Worm (Caenorhabditis elegans) whole organism, early embryonic: ENCODE results near the gene T03F6.10.

Experiments used
- B0310.2 ChIP-seq: sonication (generic microtip); optimal IDR thresholded peaks from 2 replicates; lab custom pipeline; 2016; ENCODE audit warnings: mild to moderate bottlenecking, missing genetic modification characterization, missing compliant biosample characterization
- F13C5.2 ChIP-seq: sonication (generic microtip); optimal IDR thresholded peaks from 2 replicates; lab custom pipeline; 2017; ENCODE audit warnings: mild to moderate bottlenecking, missing genetic modification characterization, inconsistent platforms, missing compliant biosample characterization
- aly-1 ChIP-seq: sonication (generic microtip); optimal IDR thresholded peaks from 2 replicates; lab custom pipeline; 2016; ENCODE audit warnings: missing genetic modification characterization, missing compliant biosample characterization
- ama-1 ChIP-seq: fragments of 150-350 bp; optimal IDR thresholded peaks from 2 replicates; lab custom pipeline; 2014
- ceh-13 ChIP-seq: fragments of 200-800 bp; sonication (Bioruptor generic); optimal IDR thresholded peaks from 2 replicates; lab custom pipeline; 2018; ENCODE audit warnings: mild to moderate bottlenecking, missing genetic modification characterization, missing compliant biosample characterization
- ceh-36 ChIP-seq: sonication (generic microtip); optimal IDR thresholded peaks from 2 replicates; lab custom pipeline; 2016; ENCODE audit warnings: missing genetic modification characterization, inconsistent platforms, missing compliant biosample characterization
- ets-7 ChIP-seq: sonication (generic microtip); optimal IDR thresholded peaks from 2 replicates; lab custom pipeline; 2016; ENCODE audit warnings: missing genotype, missing genetic modification characterization, missing compliant biosample characterization
- flt-1 ChIP-seq: fragments of 200-800 bp; sonication (Bioruptor generic); IDR thresholded peaks from 2 replicates; pipeline ENCODE4 v1.3.6; 2022; ENCODE audit warnings: missing genetic modification characterization, missing compliant biosample characterization
- hmbx-1 ChIP-seq: sonication (generic microtip); optimal IDR thresholded peaks from 2 replicates; lab custom pipeline; 2016; ENCODE audit warnings: mild to moderate bottlenecking, missing genetic modification characterization, missing compliant biosample characterization
- hmg-4 ChIP-seq: fragments of 200-800 bp; sonication (Bioruptor generic); optimal IDR thresholded peaks from 2 replicates; lab custom pipeline; 2018; ENCODE audit warnings: mild to moderate bottlenecking, missing genetic modification characterization, missing compliant biosample characterization
- hnd-1 ChIP-seq: sonication (generic microtip); optimal IDR thresholded peaks from 2 replicates; lab custom pipeline; 2016; ENCODE audit warnings: missing genetic modification characterization, missing compliant biosample characterization
- pes-1 ChIP-seq: fragments of 200-800 bp; sonication (Bioruptor generic); IDR thresholded peaks from 2 replicates; pipeline ENCODE4 v1.3.6; 2022; ENCODE audit warnings: missing genetic modification reagents, missing genetic modification characterization, missing compliant biosample characterization
- scrt-1 ChIP-seq: fragments of 200-800 bp; sonication (Bioruptor generic); IDR thresholded peaks from 2 replicates; pipeline ENCODE4 v1.3.6; 2022; ENCODE audit warnings: missing genetic modification characterization, missing compliant biosample characterization
- sea-1 ChIP-seq: fragments of 200-800 bp; sonication (Bioruptor generic); conservative IDR thresholded peaks from 2 replicates; pipeline ENCODE4 v1.3.6; 2022; ENCODE audit warnings: missing genetic modification characterization, missing compliant biosample characterization
- tbx-11 ChIP-seq: fragments of 200-800 bp; sonication (Bioruptor generic); IDR thresholded peaks from 2 replicates; pipeline ENCODE4 v1.3.6; 2022; ENCODE audit warnings: missing genetic modification characterization, missing compliant biosample characterization
- tbx-37 ChIP-seq: fragments of 200-800 bp; sonication (Bioruptor generic); conservative IDR thresholded peaks from 2 replicates; pipeline ENCODE4 v1.3.6; 2022; ENCODE audit warnings: missing genetic modification reagents, missing genetic modification characterization, missing compliant biosample characterization
- tra-4 ChIP-seq: sonication (generic microtip); optimal IDR thresholded peaks from 2 replicates; lab custom pipeline; 2017; ENCODE audit warnings: missing genetic modification characterization, missing compliant biosample characterization

The T03F6.10 gene

DNA sequence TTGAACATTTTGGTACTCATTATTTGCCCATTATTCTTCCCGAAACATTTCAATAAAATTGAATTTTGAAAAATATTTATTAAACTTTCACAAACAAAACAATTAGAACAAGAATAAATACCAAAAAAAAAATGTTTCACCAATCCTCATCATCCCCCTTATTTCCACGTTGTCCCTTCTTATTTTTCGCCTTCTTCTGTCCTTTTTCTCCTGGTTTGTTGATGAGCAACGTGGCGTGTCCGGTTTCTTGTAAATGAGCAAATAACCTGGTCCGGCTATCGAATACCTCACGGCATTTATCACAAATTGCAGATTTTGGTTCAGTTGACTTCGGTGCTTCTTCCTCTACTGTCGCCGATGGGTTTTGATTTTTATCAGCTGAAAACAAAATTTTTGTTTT is 12.6 kb upstream of the T03F6.10 start:
- TF ChIP-seq sea-1 (GFP tag; lab: Robert Waterston, UW) (no peak), ceh-36 (tag; lab: Kevin White, UChicago) (no peak), hnd-1 (no peak), aly-1 (tag; lab: Kevin White, UChicago) (no peak)

DNA sequence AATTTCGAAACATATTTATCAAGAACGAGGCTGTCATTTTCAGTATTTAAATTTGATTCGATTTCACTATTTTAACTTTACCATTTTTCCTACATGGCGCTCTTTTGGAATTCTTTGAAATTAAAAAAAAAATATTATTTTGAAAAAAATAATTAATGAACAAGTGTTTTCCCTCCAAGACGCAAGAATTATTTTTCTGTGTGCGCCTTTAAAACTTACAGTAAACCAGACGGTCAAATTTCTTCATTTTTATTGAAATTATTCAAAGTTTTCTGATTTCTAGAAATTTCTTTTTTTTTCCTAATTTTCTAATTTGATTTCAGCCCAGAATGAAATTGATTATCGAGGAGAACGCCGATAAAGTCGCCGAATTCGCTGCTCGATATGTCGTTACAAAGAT is 10.9 kb upstream of the T03F6.10 start, which contains the start of gene T03F6.3:
Gene T03F6.3, plus strand, starts transcription at position 318 of the 400 bp plus-strand sequence.
- TF ChIP-seq aly-1 (tag; lab: Kevin White, UChicago) (no peak), hmg-4 (no peak), ceh-13 (GFP tag; lab: Kevin White, UChicago) (no peak), sea-1 (GFP tag; lab: Robert Waterston, UW) (no peak), F13C5.2 (no peak), hnd-1 (no peak), flt-1 (no peak), scrt-1 (GFP tag; lab: Robert Waterston, UW) (no peak), tbx-11 (GFP tag; lab: Robert Waterston, UW) (no peak), hmbx-1 (tag; lab: Kevin White, UChicago) (no peak), ets-7 (tag; lab: Kevin White, UChicago) (no peak), ama-1 (lab: Kevin White, UChicago) (no peak), pes-1 (GFP tag; lab: Robert Waterston, UW) (no peak), ceh-36 (tag; lab: Kevin White, UChicago) (no peak), tbx-37 (GFP tag; lab: Robert Waterston, UW) (no peak), B0310.2 (no peak), tra-4 (no peak)

DNA sequence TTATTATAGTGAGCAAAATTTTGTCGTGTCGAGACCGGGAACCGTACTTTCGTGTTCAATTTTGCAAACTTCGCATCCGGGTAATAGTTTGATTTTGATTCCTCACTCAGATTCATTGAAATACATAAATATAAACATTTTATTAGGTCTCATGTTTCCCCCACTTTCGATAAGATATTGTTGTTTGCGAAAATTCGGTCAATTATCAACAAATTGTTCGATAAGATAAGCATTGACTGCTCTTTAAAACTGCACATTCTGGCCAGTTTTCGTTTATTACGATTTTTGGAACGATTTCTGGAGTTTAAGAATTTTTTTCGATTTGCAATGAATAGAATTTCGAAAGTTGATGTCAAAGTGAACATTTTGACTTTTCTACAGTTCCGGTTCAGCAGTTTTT is 10.5 kb upstream of the T03F6.10 start:
- TF ChIP-seq hnd-1 (no peak), B0310.2 (no peak), flt-1 (no peak), ceh-36 (tag; lab: Kevin White, UChicago) (no peak), ets-7 (tag; lab: Kevin White, UChicago) (no peak), hmg-4 (no peak), sea-1 (GFP tag; lab: Robert Waterston, UW) (no peak), hmbx-1 (tag; lab: Kevin White, UChicago) (no peak), tra-4 (no peak), tbx-37 (GFP tag; lab: Robert Waterston, UW) (no peak), ceh-13 (GFP tag; lab: Kevin White, UChicago) (no peak), aly-1 (tag; lab: Kevin White, UChicago) (no peak), F13C5.2 (no peak)

DNA sequence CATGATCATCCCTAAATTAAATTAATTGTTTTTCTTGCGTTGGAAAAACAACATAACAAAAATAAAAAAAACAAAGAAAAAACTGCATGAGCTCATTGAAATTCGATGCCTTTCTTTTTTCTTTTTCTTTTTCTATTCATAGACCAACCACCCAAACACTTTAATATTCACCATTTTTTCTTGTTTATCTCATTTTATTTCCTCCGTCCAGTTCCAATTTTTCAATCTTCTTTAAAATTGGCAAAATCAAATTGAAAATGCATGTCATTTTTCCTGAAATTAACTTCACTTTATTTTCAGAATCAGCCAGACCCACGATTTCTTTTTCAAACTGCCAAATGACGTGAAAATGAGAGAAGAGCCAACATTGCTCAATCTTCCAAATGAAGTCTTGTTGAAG is 7.7 kb upstream of the T03F6.10 start, which contains the start of gene T03F6.4:
Gene T03F6.4, plus strand, starts transcription at position 301 of the 400 bp plus-strand sequence.
- TF ChIP-seq sea-1 (GFP tag; lab: Robert Waterston, UW) (no peak), tra-4 (no peak), ceh-13 (GFP tag; lab: Kevin White, UChicago) (no peak), ama-1 (lab: Kevin White, UChicago) (no peak), scrt-1 (GFP tag; lab: Robert Waterston, UW) (no peak), pes-1 (GFP tag; lab: Robert Waterston, UW) (no peak), ceh-36 (tag; lab: Kevin White, UChicago) (no peak), tbx-11 (GFP tag; lab: Robert Waterston, UW) (no peak), hmg-4 (no peak), ets-7 (tag; lab: Kevin White, UChicago) (no peak)

DNA sequence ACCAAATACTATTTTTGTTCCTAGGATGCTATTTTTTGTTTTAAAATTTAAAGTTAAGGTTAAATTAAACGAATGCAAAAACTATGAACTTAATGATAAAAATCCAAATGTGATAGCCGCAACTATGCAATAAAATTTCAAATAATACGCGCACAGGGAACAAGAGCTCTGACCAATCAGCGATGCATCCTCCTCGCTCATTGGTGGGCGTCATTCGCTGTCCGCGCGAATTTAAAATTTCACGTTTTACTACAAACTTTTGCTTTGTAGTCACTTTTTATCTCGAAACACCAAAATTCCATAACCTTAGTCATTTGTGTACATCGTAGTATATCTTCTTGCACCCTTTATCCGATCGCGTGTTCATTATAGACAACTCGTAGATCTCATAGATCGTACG is 5.0 kb upstream of the T03F6.10 start:
- no peak for TF ChIP-seq flt-1
- TF ChIP-seq sea-1 (GFP tag; lab: Robert Waterston, UW): no peak
- no peak for TF ChIP-seq F13C5.2
- no peak for TF ChIP-seq B0310.2
- no peak for TF ChIP-seq ama-1 (lab: Kevin White, UChicago)
- TF ChIP-seq hnd-1: no peak
- no peak for TF ChIP-seq tbx-11 (GFP tag; lab: Robert Waterston, UW)

DNA sequence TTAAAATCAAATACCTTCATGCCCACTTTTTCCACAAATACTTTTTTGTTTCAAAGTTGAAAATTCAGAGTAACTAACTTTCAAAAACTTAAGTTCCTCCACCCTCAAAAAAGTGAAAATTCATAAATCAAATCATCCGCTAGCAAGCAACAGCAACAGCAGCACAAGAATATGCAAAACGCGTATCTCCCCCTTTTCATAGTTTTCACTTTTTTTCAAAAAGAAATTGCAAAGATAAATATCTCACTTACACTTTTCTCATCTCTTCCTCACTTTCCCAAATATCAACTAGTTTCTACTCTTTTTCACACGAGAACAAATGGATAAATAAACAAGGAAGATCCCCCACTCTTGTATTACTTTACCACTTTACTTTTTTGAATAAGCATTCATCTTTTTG is 3.5 kb upstream of the T03F6.10 start:
- TF ChIP-seq hmg-4 (no peak), ceh-13 (GFP tag; lab: Kevin White, UChicago) (no peak), B0310.2 (no peak), ceh-36 (tag; lab: Kevin White, UChicago) (no peak), sea-1 (GFP tag; lab: Robert Waterston, UW) (no peak), hmbx-1 (tag; lab: Kevin White, UChicago) (no peak), flt-1 (no peak), ama-1 (lab: Kevin White, UChicago) (no peak), pes-1 (GFP tag; lab: Robert Waterston, UW) (no peak), tbx-37 (GFP tag; lab: Robert Waterston, UW) (no peak), tbx-11 (GFP tag; lab: Robert Waterston, UW) (no peak), hnd-1 (no peak), aly-1 (tag; lab: Kevin White, UChicago) (no peak), ets-7 (tag; lab: Kevin White, UChicago) (no peak), scrt-1 (GFP tag; lab: Robert Waterston, UW) (no peak), F13C5.2 (no peak), tra-4 (no peak)

DNA sequence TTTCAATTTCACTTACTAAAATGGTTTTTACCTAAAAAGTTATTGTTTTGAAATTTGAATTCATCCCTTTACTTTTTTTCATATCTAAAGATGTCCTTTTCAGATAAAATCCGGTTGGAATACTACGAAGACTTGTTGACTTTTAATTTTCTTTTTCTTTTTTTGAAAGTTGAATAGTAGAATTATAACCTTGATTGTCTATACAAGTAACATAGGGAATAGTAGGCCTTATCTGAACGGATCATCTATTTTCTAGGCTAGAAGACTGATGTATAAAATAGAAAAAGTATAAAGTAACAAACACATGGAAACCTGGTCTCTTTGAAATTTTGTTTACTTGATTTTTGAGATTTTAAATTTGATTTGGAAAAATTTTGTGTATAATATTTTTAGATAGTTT is 2.7 kb upstream of the T03F6.10 start:
- TF ChIP-seq sea-1 (GFP tag; lab: Robert Waterston, UW): no peak
- no peak for TF ChIP-seq ets-7 (tag; lab: Kevin White, UChicago)
- TF ChIP-seq flt-1: no peak
- no peak for TF ChIP-seq B0310.2
- TF ChIP-seq F13C5.2: no peak
- TF ChIP-seq ceh-36 (tag; lab: Kevin White, UChicago): no peak
- TF ChIP-seq tbx-11 (GFP tag; lab: Robert Waterston, UW): no peak
- TF ChIP-seq hmg-4: no peak
- no peak for TF ChIP-seq ama-1 (lab: Kevin White, UChicago)
- TF ChIP-seq ceh-13 (GFP tag; lab: Kevin White, UChicago): no peak
- TF ChIP-seq hnd-1: no peak
- TF ChIP-seq hmbx-1 (tag; lab: Kevin White, UChicago): no peak
- no peak for TF ChIP-seq tra-4
- no peak for TF ChIP-seq aly-1 (tag; lab: Kevin White, UChicago)
- no peak for TF ChIP-seq scrt-1 (GFP tag; lab: Robert Waterston, UW)
- no peak for TF ChIP-seq tbx-37 (GFP tag; lab: Robert Waterston, UW)
